Worm (Caenorhabditis elegans): ENCODE results near the gene B0410.3.
A peak's percentile ranks its signal among the peaks of the same experiment; 100 is the strongest.

B0410.3 gene

ce11 chrX:2891141-2891739 is at the start of gene B0410.3:
Gene B0410.3 (minus strand): TSS chrX:2891491.
- peak; percentile 64 for TF ChIP-seq nhr-47 (tag; optimal IDR thresholded peaks at IDR 0.05)
- peak; percentile 7 to 60 for TF ChIP-seq lin-35 (GFP tag; optimal IDR thresholded peaks at IDR 0.05)
- peak; percentile 83 for TF ChIP-seq lin-14 (GFP tag; optimal IDR thresholded peaks at IDR 0.05)
- peak; percentile 62 for TF ChIP-seq ztf-4 (tag; optimal IDR thresholded peaks at IDR 0.05)
- TF ChIP-seq Y116A8C.19 (tag; optimal IDR thresholded peaks at IDR 0.05; ENCODE audit: borderline replicate concordance) = no peak
- TF ChIP-seq dpl-1 (GFP tag; optimal IDR thresholded peaks at IDR 0.05) = peak in 1 of 3 experiments; percentile 7
- peak in 1 of 2 experiments; percentile 55 for TF ChIP-seq egl-27 (tag; optimal IDR thresholded peaks at IDR 0.05)
- TF ChIP-seq nhr-20 (tag; optimal IDR thresholded peaks at IDR 0.05) = peak; percentile 84
- TF ChIP-seq unc-130 (tag; optimal IDR thresholded peaks at IDR 0.05) = peak; percentile 66
- TF ChIP-seq nhr-71 (tag; optimal IDR thresholded peaks at IDR 0.05) = peak; percentile 86
- peak; percentile 62 for TF ChIP-seq tbx-2 (tag; optimal IDR thresholded peaks at IDR 0.05)
- TF ChIP-seq fos-1 (tag; optimal IDR thresholded peaks at IDR 0.05) = peak; percentile 17
- no peak for TF ChIP-seq snpc-4 (tag; optimal IDR thresholded peaks at IDR 0.05)
- TF ChIP-seq nhr-85 (tag) = peak; percentile 99
- peak; percentile 20 for TF ChIP-seq nhr-77 (tag; optimal IDR thresholded peaks at IDR 0.05)
- TF ChIP-seq mdl-1 (tag; optimal IDR thresholded peaks at IDR 0.05) = peak in 1 of 2 experiments; percentile 79
- peak; percentile 47 for TF ChIP-seq mep-1 (tag; optimal IDR thresholded peaks at IDR 0.05)
- TF ChIP-seq hlh-4 (tag; optimal IDR thresholded peaks at IDR 0.05) = no peak
- TF ChIP-seq sup-37 (GFP tag; optimal IDR thresholded peaks at IDR 0.05) = no peak
- peak; percentile 6 for TF ChIP-seq swsn-7 (tag; optimal IDR thresholded peaks at IDR 0.05)
- TF ChIP-seq blmp-1 (tag; optimal IDR thresholded peaks at IDR 0.05) = peak; percentile 89
- peak; percentile 33 to 96 (median 88) for TF ChIP-seq elt-3 (tag; optimal IDR thresholded peaks at IDR 0.05)
- peak; percentile 46 for TF ChIP-seq C16A3.4 (tag; optimal IDR thresholded peaks at IDR 0.05)
- peak; percentile 78 for TF ChIP-seq snu-23 (GFP tag; optimal IDR thresholded peaks at IDR 0.05)
- TF ChIP-seq nhr-11 (tag; optimal IDR thresholded peaks at IDR 0.05) = no peak
- TF ChIP-seq grh-1 (GFP tag; IDR thresholded peaks at IDR 0.05) = peak; percentile 59
- no peak for TF ChIP-seq hpl-2 (GFP tag; optimal IDR thresholded peaks at IDR 0.05)
- no peak for TF ChIP-seq fkh-4 (tag; optimal IDR thresholded peaks at IDR 0.05; ENCODE audit: borderline replicate concordance)
- no peak for TF ChIP-seq efl-1 (optimal IDR thresholded peaks at IDR 0.05)
- peak in 1 of 2 experiments; percentile 72 for TF ChIP-seq efl-1 (GFP tag; optimal IDR thresholded peaks at IDR 0.05 in 1 of 2)
- no peak for TF ChIP-seq egl-13 (tag; optimal IDR thresholded peaks at IDR 0.05)
- TF ChIP-seq nhr-90 (tag; optimal IDR thresholded peaks at IDR 0.05; ENCODE audit: poor library complexity) = peak; percentile 85
- peak; percentile 30 to 68 for TF ChIP-seq lsy-2 (tag; optimal IDR thresholded peaks at IDR 0.05)
- peak; percentile 74 for TF ChIP-seq nhr-19 (GFP tag; conservative IDR thresholded peaks at IDR 0.05)
- TF ChIP-seq vab-15 (tag; optimal IDR thresholded peaks at IDR 0.05) = peak; percentile 67
- TF ChIP-seq jun-1 (tag; optimal IDR thresholded peaks at IDR 0.05) = peak; percentile 5
- TF ChIP-seq nhr-76 (tag; optimal IDR thresholded peaks at IDR 0.05) = no peak

ce11 chrX:2940572-2940971 is 49.3 kb upstream of the B0410.3 start, which contains the start of gene pfk-1.1:
Gene pfk-1.1 (plus strand): TSS chrX:2940872.
- TF ChIP-seq rnt-1 (tag; optimal IDR thresholded peaks at IDR 0.05) = no peak
- TF ChIP-seq zip-4 (GFP tag; optimal IDR thresholded peaks at IDR 0.05) = no peak
- TF ChIP-seq nhr-85 (tag) = no peak
- no peak for TF ChIP-seq ets-5 (GFP tag; IDR thresholded peaks at IDR 0.05)

ce11 chrX:2939526-2939925 is 48.2 kb upstream of the B0410.3 start:
- TF ChIP-seq unc-130 (tag; optimal IDR thresholded peaks at IDR 0.05) = no peak
- no peak for TF ChIP-seq C34B4.2 (tag; optimal IDR thresholded peaks at IDR 0.05)
- TF ChIP-seq nhr-76 (tag; optimal IDR thresholded peaks at IDR 0.05) = no peak
- no peak for TF ChIP-seq efl-1 (optimal IDR thresholded peaks at IDR 0.05)
- peak in 1 of 2 experiments; percentile 36 for TF ChIP-seq efl-1 (GFP tag; optimal IDR thresholded peaks at IDR 0.05 in 1 of 2)
- TF ChIP-seq lin-14 (GFP tag; optimal IDR thresholded peaks at IDR 0.05) = peak; percentile 37
- no peak for TF ChIP-seq nhr-12 (tag; optimal IDR thresholded peaks at IDR 0.05)
- TF ChIP-seq egl-27 (tag; optimal IDR thresholded peaks at IDR 0.05) = no peak
- no peak for TF ChIP-seq dpl-1 (GFP tag; optimal IDR thresholded peaks at IDR 0.05)
- no peak for TF ChIP-seq F16B12.6 (tag; optimal IDR thresholded peaks at IDR 0.05)
- TF ChIP-seq unc-62 (GFP tag; optimal IDR thresholded peaks at IDR 0.05) = no peak
- peak; percentile 4 for TF ChIP-seq blmp-1 (tag; optimal IDR thresholded peaks at IDR 0.05)
- no peak for TF ChIP-seq ceh-63 (GFP tag; optimal IDR thresholded peaks at IDR 0.05)
- TF ChIP-seq nhr-85 (tag) = no peak
- no peak for TF ChIP-seq nhr-11 (tag; optimal IDR thresholded peaks at IDR 0.05)
- no peak for TF ChIP-seq lin-15B (tag; optimal IDR thresholded peaks at IDR 0.05)
- no peak for TF ChIP-seq dsc-1 (tag; optimal IDR thresholded peaks at IDR 0.05)

Data from whole organism, L1 larva.